Worm (Caenorhabditis elegans): ENCODE data around the gene K02D10.8.

Gene K02D10.8

ce11 chrIII:8788690-8789089 lies 2.5 kb downstream of the K02D10.8 start:
- TF ChIP-seq nhr-237 (tag; optimal IDR thresholded peaks at IDR 0.05) (no peak), flh-1 (GFP tag; optimal IDR thresholded peaks at IDR 0.05) (no peak), ceh-83 (GFP tag; optimal IDR thresholded peaks at IDR 0.05) (no peak)

DNA sequence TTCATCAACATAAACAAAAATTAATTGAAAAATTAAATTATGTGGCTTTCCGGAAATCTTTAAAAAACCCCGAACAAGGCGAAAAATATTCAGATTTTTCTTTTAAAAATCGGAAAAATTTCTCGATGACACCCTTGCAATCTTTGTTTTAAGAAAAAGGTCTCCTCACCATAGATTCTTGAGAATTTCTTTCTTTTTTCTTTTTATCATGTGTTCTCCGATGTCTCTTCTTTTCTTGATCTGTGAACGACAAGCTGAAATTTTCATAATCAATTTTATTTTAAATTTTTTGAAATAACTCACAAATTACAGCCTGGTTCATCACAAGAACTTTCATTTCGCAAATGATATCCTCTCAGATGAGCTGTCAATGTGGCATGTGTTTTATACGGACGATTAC lies 5.1 kb downstream of the K02D10.8 start, which contains the start of the genes zfp-1 and F54F2.14:
zfp-1 (plus strand) TSS at position 301 of the 400 bp plus-strand sequence.
F54F2.14 (plus strand) TSS at position 312 of the 400 bp plus-strand sequence.
- TF ChIP-seq cnd-1 (tag; optimal IDR thresholded peaks at IDR 0.05) (no peak), snpc-4 (tag; optimal IDR thresholded peaks at IDR 0.05) (no peak), blmp-1 (tag; optimal IDR thresholded peaks at IDR 0.05) (no peak), lin-32 (GFP tag; optimal IDR thresholded peaks at IDR 0.05) (no peak), mep-1 (tag; optimal IDR thresholded peaks at IDR 0.05) (no peak), ham-2 (GFP tag; optimal IDR thresholded peaks at IDR 0.05) (no peak), elt-1 (tag; optimal IDR thresholded peaks at IDR 0.05; ENCODE audit: borderline replicate concordance, insufficient read depth) (no peak), sptf-1 (tag; optimal IDR thresholded peaks at IDR 0.05) (no peak), ceh-83 (GFP tag; optimal IDR thresholded peaks at IDR 0.05) (no peak), flh-1 (GFP tag; optimal IDR thresholded peaks at IDR 0.05) (no peak), ces-1 (GFP tag; optimal IDR thresholded peaks at IDR 0.05) (no peak)

DNA sequence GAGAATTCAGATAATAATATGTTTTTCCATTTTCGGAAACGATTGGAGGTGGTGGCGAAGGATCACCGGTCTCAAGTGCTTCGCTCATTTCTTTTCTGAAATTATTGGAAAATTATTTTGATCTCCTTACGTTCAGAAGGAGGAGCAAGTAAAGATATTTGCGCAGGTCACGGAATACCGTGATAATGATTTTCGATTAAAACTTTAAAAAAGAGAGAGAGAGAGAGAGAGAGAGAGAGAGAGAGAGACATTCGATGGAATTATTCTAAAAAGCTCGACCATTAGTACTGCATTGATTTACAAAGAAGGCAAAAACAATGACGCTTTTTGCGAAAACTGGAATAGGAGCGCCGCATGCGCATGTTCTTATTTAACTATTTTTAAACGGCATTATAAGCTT lies 6.1 kb downstream of the K02D10.8 start, which contains the start of gene ztf-1:
ztf-1 (minus strand) TSS at position 101 of the 400 bp plus-strand sequence.
- TF ChIP-seq zip-8 (tag; optimal IDR thresholded peaks at IDR 0.05) (no peak), sem-2 (GFP tag; optimal IDR thresholded peaks at IDR 0.05) (no peak), elt-1 (tag; optimal IDR thresholded peaks at IDR 0.05; ENCODE audit: borderline replicate concordance, insufficient read depth) (no peak), sptf-1 (tag; optimal IDR thresholded peaks at IDR 0.05) (no peak), mep-1 (tag; optimal IDR thresholded peaks at IDR 0.05) (no peak), nhr-237 (tag; optimal IDR thresholded peaks at IDR 0.05) (no peak), lin-13 (tag; optimal IDR thresholded peaks at IDR 0.05) (no peak), tbx-8 (GFP tag; optimal IDR thresholded peaks at IDR 0.05) (no peak)

- peak; percentile 27 for TF ChIP-seq nhr-237 (tag; optimal IDR thresholded peaks at IDR 0.05)
- TF ChIP-seq ham-2 (GFP tag; optimal IDR thresholded peaks at IDR 0.05): peak; percentile 48
- TF ChIP-seq cnd-1 (tag; optimal IDR thresholded peaks at IDR 0.05): no peak
- TF ChIP-seq ces-1 (GFP tag; optimal IDR thresholded peaks at IDR 0.05): no peak
- TF ChIP-seq unc-120 (tag; optimal IDR thresholded peaks at IDR 0.05; ENCODE audit: poor library complexity, severe bottlenecking): no peak
- TF ChIP-seq M03D4.4 (tag; optimal IDR thresholded peaks at IDR 0.05): no peak
- TF ChIP-seq ceh-43 (GFP tag; optimal IDR thresholded peaks at IDR 0.05): no peak
- peak; percentile 19 for TF ChIP-seq flh-1 (GFP tag; optimal IDR thresholded peaks at IDR 0.05)
- TF ChIP-seq ceh-39 (tag; optimal IDR thresholded peaks at IDR 0.05): no peak
- no peak for TF ChIP-seq sem-2 (GFP tag; optimal IDR thresholded peaks at IDR 0.05)
- peak; percentile 51 for TF ChIP-seq drap-1 (GFP tag; optimal IDR thresholded peaks at IDR 0.05)
- peak; percentile 28 for TF ChIP-seq blmp-1 (tag; optimal IDR thresholded peaks at IDR 0.05)
- TF ChIP-seq lsy-2 (tag; optimal IDR thresholded peaks at IDR 0.05): peak; percentile 73
- peak; percentile 2 for TF ChIP-seq elt-3 (tag; optimal IDR thresholded peaks at IDR 0.05)
- peak; percentile 90 for TF ChIP-seq pha-4 (tag; optimal IDR thresholded peaks at IDR 0.05)
- peak; percentile 7 for TF ChIP-seq sptf-1 (tag; optimal IDR thresholded peaks at IDR 0.05)
- TF ChIP-seq unc-62 (GFP tag; optimal IDR thresholded peaks at IDR 0.05): no peak
- peak; percentile 11 for TF ChIP-seq lin-13 (tag; optimal IDR thresholded peaks at IDR 0.05)
- TF ChIP-seq elt-1 (tag; optimal IDR thresholded peaks at IDR 0.05; ENCODE audit: borderline replicate concordance, insufficient read depth): no peak
Measured at ce11 chrIII:8794793-8795192, 8.6 kb downstream of the K02D10.8 start.

DNA sequence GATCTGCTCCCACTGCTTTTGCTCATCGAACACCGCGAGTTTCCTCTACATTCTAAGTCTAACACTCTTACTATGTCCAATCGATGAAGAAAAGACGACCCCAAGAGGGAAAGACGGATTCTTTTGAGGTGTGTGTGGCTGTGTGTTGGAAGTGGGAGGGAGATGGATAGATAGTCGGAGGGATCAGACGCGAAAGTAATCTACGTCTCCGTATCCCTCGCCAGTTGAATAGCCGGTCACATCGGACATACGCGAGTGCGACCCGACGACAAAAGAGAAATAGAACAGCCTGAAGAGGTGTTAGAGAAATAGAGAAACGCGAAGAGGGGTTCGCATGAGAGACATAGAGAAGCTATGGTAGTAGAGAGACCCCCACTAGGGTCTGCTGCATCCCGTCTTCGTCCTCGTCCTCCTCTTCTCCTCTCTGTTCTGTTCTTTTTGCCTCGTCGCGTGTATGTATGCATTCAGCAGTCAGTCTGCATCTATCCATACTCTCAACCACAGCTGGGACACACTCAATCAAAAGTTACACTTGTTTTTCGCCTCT lies 9.5 kb downstream of the K02D10.8 start:
- TF ChIP-seq elt-3 (tag; optimal IDR thresholded peaks at IDR 0.05) (no peak), sem-2 (GFP tag; optimal IDR thresholded peaks at IDR 0.05) (no peak), nhr-12 (tag; optimal IDR thresholded peaks at IDR 0.05) (no peak), hlh-1 (tag; optimal IDR thresholded peaks at IDR 0.05) (peak; percentile 66), nhr-28 (tag; optimal IDR thresholded peaks at IDR 0.05) (peak; percentile 15), blmp-1 (tag; optimal IDR thresholded peaks at IDR 0.05) (no peak), tbx-8 (GFP tag; optimal IDR thresholded peaks at IDR 0.05) (no peak), ztf-11 (tag; optimal IDR thresholded peaks at IDR 0.05) (peak; percentile 77), nhr-2 (tag; optimal IDR thresholded peaks at IDR 0.05) (peak; percentile 100), pha-4 (tag; optimal IDR thresholded peaks at IDR 0.05) (peak; percentile 90), nhr-76 (tag; optimal IDR thresholded peaks at IDR 0.05) (peak; percentile 4), mab-5 (tag; optimal IDR thresholded peaks at IDR 0.05) (no peak), lin-13 (tag; optimal IDR thresholded peaks at IDR 0.05) (peak; percentile 84), snpc-4 (tag; optimal IDR thresholded peaks at IDR 0.05) (no peak), mls-2 (tag; optimal IDR thresholded peaks at IDR 0.05) (peak; percentile 67), elt-1 (tag; optimal IDR thresholded peaks at IDR 0.05; ENCODE audit: borderline replicate concordance, insufficient read depth) (no peak), M03D4.4 (tag; optimal IDR thresholded peaks at IDR 0.05) (peak; percentile 41), lin-32 (GFP tag; optimal IDR thresholded peaks at IDR 0.05) (no peak), unc-39 (tag; optimal IDR thresholded peaks at IDR 0.05) (no peak), flh-1 (GFP tag; optimal IDR thresholded peaks at IDR 0.05) (no peak), lsy-2 (tag; optimal IDR thresholded peaks at IDR 0.05) (peak; percentile 79), zip-8 (tag; optimal IDR thresholded peaks at IDR 0.05) (no peak), ceh-39 (tag; optimal IDR thresholded peaks at IDR 0.05) (peak; percentile 88), ces-1 (GFP tag; optimal IDR thresholded peaks at IDR 0.05) (peak; percentile 86), unc-62 (GFP tag; optimal IDR thresholded peaks at IDR 0.05) (peak; percentile 95), ceh-83 (GFP tag; optimal IDR thresholded peaks at IDR 0.05) (peak; percentile 57), bed-3 (GFP tag; optimal IDR thresholded peaks at IDR 0.05) (no peak), sptf-1 (tag; optimal IDR thresholded peaks at IDR 0.05) (peak; percentile 69), cnd-1 (tag; optimal IDR thresholded peaks at IDR 0.05) (peak; percentile 82), drap-1 (GFP tag; optimal IDR thresholded peaks at IDR 0.05) (peak; percentile 65), unc-120 (tag; optimal IDR thresholded peaks at IDR 0.05; ENCODE audit: poor library complexity, severe bottlenecking) (peak; percentile 95), ham-2 (GFP tag; optimal IDR thresholded peaks at IDR 0.05) (peak; percentile 88), ceh-43 (GFP tag; optimal IDR thresholded peaks at IDR 0.05) (no peak), mep-1 (tag; optimal IDR thresholded peaks at IDR 0.05) (peak; percentile 74), nhr-237 (tag; optimal IDR thresholded peaks at IDR 0.05) (peak; percentile 65)
